Worm (Caenorhabditis elegans) whole organism, L4/young adult: ENCODE results near the gene shpk-1.

Experiments
- W03F9.2 ChIP-seq: fragments of 150-350 bp; optimal IDR thresholded peaks from 2 replicates; lab custom pipeline; 2014; ENCODE audit warnings: missing biosample characterization, missing genetic modification characterization
- dao-5 ChIP-seq: sonication (generic microtip); optimal IDR thresholded peaks from 2 replicates; lab custom pipeline; 2016; ENCODE audit warnings: missing genotype, missing genetic modification characterization, moderate library complexity, missing compliant biosample characterization
- him-1 ChIP-seq: sonication (generic microtip); optimal IDR thresholded peaks from 2 replicates; lab custom pipeline; 2016; ENCODE audit warnings: missing genotype, missing genetic modification reagents, missing genetic modification characterization, missing compliant biosample characterization

ce11 chrIII:13623014-13623413 lies 15.2 kb downstream of the shpk-1 start, which contains the start of gene mlc-5:
- TF ChIP-seq dao-5 (tag; lab: Kevin White, UChicago) (no peak), him-1 (tag; lab: Kevin White, UChicago) (no peak), W03F9.2 (tag; lab: Kevin White, UChicago) (no peak)
